Fruit fly (Drosophila melanogaster) whole organism, embryonic: ENCODE measurements around the gene Reg-2.

Experiments
- Ada2b ChIP-seq: fragments of 200-800 bp; sonication (Bioruptor generic); IDR thresholded peaks from 2 replicates; pipeline ENCODE4 v1.3.6; 2022; ENCODE audit warnings: missing biosample characterization, missing genetic modification characterization
- B-H1 ChIP-seq: fragments of 200-800 bp; sonication (Bioruptor generic); IDR thresholded peaks from 3 replicates; pipeline ENCODE4 v1.3.6; 2022; ENCODE audit warnings: missing biosample characterization, missing genetic modification characterization
- B-H2 ChIP-seq: fragments of 200-800 bp; sonication (Bioruptor generic); optimal IDR thresholded peaks from 2 replicates; lab custom pipeline; 2018; ENCODE audit warnings: missing biosample characterization, mild to moderate bottlenecking, missing genetic modification characterization
- C15 ChIP-seq: fragments of 200-800 bp; sonication (Bioruptor generic); IDR thresholded peaks from 3 replicates; pipeline ENCODE4 v1.3.6; 2022; ENCODE audit warnings: missing biosample characterization, missing genetic modification characterization
- CG10209 ChIP-seq: fragments of 200-800 bp; sonication (Bioruptor generic); optimal IDR thresholded peaks from 3 replicates; lab custom pipeline; 2017; ENCODE audit warnings: missing biosample characterization, mild to moderate bottlenecking, missing genetic modification characterization, missing genetic modification reagents
- CG1024 ChIP-seq: fragments of 200-800 bp; sonication (Bioruptor generic); IDR thresholded peaks from 2 replicates; pipeline ENCODE4 v1.3.6; 2022; ENCODE audit warnings: missing biosample characterization, missing genetic modification characterization
- CG10267 ChIP-seq: fragments of 200-800 bp; sonication (Bioruptor generic); optimal IDR thresholded peaks from 2 replicates; lab custom pipeline; 2018; ENCODE audit warnings: missing biosample characterization, mild to moderate bottlenecking, missing genetic modification characterization, moderate library complexity
- CG10366 ChIP-seq: fragments of 200-800 bp; sonication (Bioruptor generic); IDR thresholded peaks from 2 replicates; pipeline ENCODE4 v1.3.6; 2022; ENCODE audit warnings: missing biosample characterization, missing genetic modification characterization
- CG11398 ChIP-seq: fragments of 200-800 bp; sonication (Bioruptor generic); optimal IDR thresholded peaks from 2 replicates; lab custom pipeline; 2016; ENCODE audit warnings: missing biosample characterization, missing genetic modification characterization
- CG11456 ChIP-seq: fragments of 200-800 bp; sonication (Bioruptor generic); IDR thresholded peaks from 3 replicates; pipeline ENCODE4 v1.3.6; 2022; ENCODE audit warnings: missing biosample characterization, missing genetic modification characterization
- CG11560 ChIP-seq: fragments of 200-800 bp; sonication (Bioruptor generic); IDR thresholded peaks from 3 replicates; pipeline ENCODE4 v1.3.6; 2022; ENCODE audit warnings: missing biosample characterization, missing genetic modification characterization
- CG15269 ChIP-seq: fragments of 200-800 bp; sonication (Bioruptor generic); optimal IDR thresholded peaks from 2 replicates; lab custom pipeline; 2018; ENCODE audit warnings: missing biosample characterization, mild to moderate bottlenecking, missing genetic modification characterization, moderate library complexity
- CG1603 ChIP-seq: fragments of 200-800 bp; sonication (Bioruptor generic); optimal IDR thresholded peaks from 2 replicates; lab custom pipeline; 2019; ENCODE audit warnings: missing biosample characterization, mild to moderate bottlenecking, missing genetic modification characterization, moderate library complexity
- CG17359 ChIP-seq: fragments of 200-800 bp; sonication (Bioruptor generic); optimal IDR thresholded peaks from 3 replicates; lab custom pipeline; 2018; ENCODE audit warnings: missing biosample characterization, mild to moderate bottlenecking, missing genetic modification characterization, moderate library complexity
- CG18476 ChIP-seq: fragments of 200-800 bp; sonication (Bioruptor generic); optimal IDR thresholded peaks from 2 replicates; lab custom pipeline; 2016; ENCODE audit warnings: missing biosample characterization, mild to moderate bottlenecking, missing genetic modification characterization
- CG2129 ChIP-seq: fragments of 200-800 bp; sonication (Bioruptor generic); IDR thresholded peaks from 2 replicates; pipeline ENCODE4 v1.3.6; 2022; ENCODE audit warnings: missing biosample characterization, missing genetic modification characterization; ENCODE audit not compliant: partially characterized antibody
- CG31224 ChIP-seq: fragments of 200-800 bp; sonication (Bioruptor generic); IDR thresholded peaks from 2 replicates; pipeline ENCODE4 v1.3.6; 2022; ENCODE audit warnings: missing biosample characterization, missing genetic modification characterization
- CG31365 ChIP-seq: fragments of 200-800 bp; sonication (Bioruptor generic); optimal IDR thresholded peaks from 2 replicates; lab custom pipeline; 2018; ENCODE audit warnings: missing biosample characterization, mild to moderate bottlenecking, missing genetic modification characterization
- CG31441 ChIP-seq: fragments of 200-800 bp; sonication (Bioruptor generic); IDR thresholded peaks from 2 replicates; pipeline ENCODE4 v1.3.6; 2022; ENCODE audit warnings: missing biosample characterization, missing genetic modification characterization
- CG33213 ChIP-seq: fragments of 200-800 bp; sonication (Bioruptor generic); optimal IDR thresholded peaks from 3 replicates; lab custom pipeline; 2016; ENCODE audit warnings: missing biosample characterization, missing genetic modification characterization
- CG4282 ChIP-seq: fragments of 200-800 bp; sonication (Bioruptor generic); optimal IDR thresholded peaks from 2 replicates; lab custom pipeline; 2016; ENCODE audit warnings: missing biosample characterization, missing genetic modification characterization
- CG4328 ChIP-seq: fragments of 200-800 bp; sonication (Bioruptor generic); optimal IDR thresholded peaks from 3 replicates; lab custom pipeline; 2017; ENCODE audit warnings: missing biosample characterization, missing genetic modification reagents, missing genetic modification characterization
- CG4707 ChIP-seq: fragments of 200-800 bp; sonication (Bioruptor generic); optimal IDR thresholded peaks from 2 replicates; lab custom pipeline; 2018; ENCODE audit warnings: missing biosample characterization, mild to moderate bottlenecking, missing genetic modification characterization, moderate library complexity
- CG7372 ChIP-seq: fragments of 200-800 bp; sonication (Bioruptor generic); IDR thresholded peaks from 2 replicates; pipeline ENCODE4 v1.3.6; 2022; ENCODE audit warnings: missing biosample characterization, missing genetic modification characterization
- CG8089 ChIP-seq: fragments of 200-800 bp; sonication (Bioruptor generic); optimal IDR thresholded peaks from 3 replicates; lab custom pipeline; 2016; ENCODE audit warnings: missing biosample characterization, missing genetic modification characterization
- CG8388 ChIP-seq: fragments of 200-800 bp; sonication (Bioruptor generic); optimal IDR thresholded peaks from 2 replicates; lab custom pipeline; 2019; ENCODE audit warnings: missing biosample characterization, mild to moderate bottlenecking, missing genetic modification characterization, moderate library complexity
- CG9727 ChIP-seq: fragments of 200-800 bp; sonication (Bioruptor generic); optimal IDR thresholded peaks from 3 replicates; lab custom pipeline; 2017; ENCODE audit warnings: missing biosample characterization, mild to moderate bottlenecking, missing genetic modification characterization
- CrebB ChIP-seq: fragments of 200-800 bp; sonication (Bioruptor generic); optimal IDR thresholded peaks from 3 replicates; lab custom pipeline; 2018; ENCODE audit warnings: missing biosample characterization, mild to moderate bottlenecking, missing genetic modification characterization
- Ets65A ChIP-seq: fragments of 200-800 bp; sonication (Bioruptor generic); peaks from one replicate; lab custom pipeline; 2016; ENCODE audit warnings: missing biosample characterization, missing genetic modification characterization
- Hmx ChIP-seq: fragments of 200-800 bp; sonication (Bioruptor generic); optimal IDR thresholded peaks from 2 replicates; lab custom pipeline; 2016; ENCODE audit warnings: missing biosample characterization, missing genetic modification characterization
- Sox102F ChIP-seq: fragments of 200-800 bp; sonication (Bioruptor generic); optimal IDR thresholded peaks from 2 replicates; lab custom pipeline; 2018; ENCODE audit warnings: missing biosample characterization, mild to moderate bottlenecking, missing genetic modification characterization, moderate library complexity
- Sry-β ChIP-seq: fragments of 200-800 bp; sonication (Bioruptor generic); optimal IDR thresholded peaks from 2 replicates; lab custom pipeline; 2018; ENCODE audit warnings: missing biosample characterization, mild to moderate bottlenecking, missing genetic modification characterization, moderate library complexity
- ac ChIP-seq: fragments of 200-800 bp; sonication (Bioruptor generic); optimal IDR thresholded peaks from 3 replicates; lab custom pipeline; 2017; ENCODE audit warnings: missing biosample characterization, mild to moderate bottlenecking, missing genetic modification characterization
- al ChIP-seq: fragments of 200-800 bp; sonication (Bioruptor generic); IDR thresholded peaks from 2 replicates; pipeline ENCODE4 v1.3.6; 2022; ENCODE audit warnings: missing biosample characterization, missing genetic modification characterization
- ato ChIP-seq: fragments of 200-800 bp; sonication (Bioruptor generic); IDR thresholded peaks from 2 replicates; pipeline ENCODE4 v1.3.6; 2022; ENCODE audit warnings: missing biosample characterization, missing genetic modification characterization; ENCODE audit not compliant: partially characterized antibody
- az2 ChIP-seq: fragments of 200-800 bp; sonication (Bioruptor generic); optimal IDR thresholded peaks from 3 replicates; lab custom pipeline; 2016; ENCODE audit warnings: missing biosample characterization, missing genetic modification characterization
- crc ChIP-seq: fragments of 200-800 bp; sonication (Bioruptor generic); optimal IDR thresholded peaks from 2 replicates; lab custom pipeline; 2016; ENCODE audit warnings: missing biosample characterization, missing genetic modification characterization
- dysf ChIP-seq: fragments of 200-800 bp; sonication (Bioruptor generic); IDR thresholded peaks from 3 replicates; pipeline ENCODE4 v1.3.6; 2022; ENCODE audit warnings: missing biosample characterization, missing genetic modification characterization
- fru ChIP-seq: fragments of >200 bp; optimal IDR thresholded peaks from 2 replicates; lab custom pipeline; 2017
- gce ChIP-seq: fragments of 200-800 bp; sonication (Bioruptor generic); IDR thresholded peaks from 3 replicates; pipeline ENCODE4 v1.3.6; 2022; ENCODE audit warnings: missing biosample characterization, missing genetic modification characterization
- gcm2 ChIP-seq: fragments of 200-800 bp; sonication (Bioruptor generic); optimal IDR thresholded peaks from 2 replicates; lab custom pipeline; 2016; ENCODE audit warnings: missing biosample characterization, missing genetic modification characterization
- hkb ChIP-seq, 2 experiments: fragments of 200-800 bp in 1 of 2; fragments of >200 bp in 1 of 2; sonication (Bioruptor generic) in 1 of 2; IDR thresholded peaks in 1 of 2; optimal IDR thresholded peaks in 1 of 2; 2 replicates each; pipeline versions ENCODE4 v1.3.6 to Lab custom; 2017 to 2022; ENCODE audit warnings: missing biosample characterization in 1 of 2, missing genetic modification characterization in 1 of 2
- mirr ChIP-seq: fragments of 200-800 bp; sonication (Bioruptor generic); optimal IDR thresholded peaks from 3 replicates; lab custom pipeline; 2018; ENCODE audit warnings: missing biosample characterization, mild to moderate bottlenecking, missing genetic modification characterization
- nerfin-1 ChIP-seq: fragments of 200-800 bp; sonication (Bioruptor generic); optimal IDR thresholded peaks from 3 replicates; lab custom pipeline; 2019; ENCODE audit warnings: missing biosample characterization, mild to moderate bottlenecking, missing genetic modification characterization, moderate library complexity
- psq ChIP-seq: fragments of 200-800 bp; sonication (Bioruptor generic); optimal IDR thresholded peaks from 2 replicates; lab custom pipeline; 2017; ENCODE audit warnings: missing biosample characterization, missing genetic modification characterization
- row ChIP-seq: fragments of 200-800 bp; sonication (Bioruptor generic); IDR thresholded peaks from 3 replicates; pipeline ENCODE4 v1.3.6; 2022; ENCODE audit warnings: missing biosample characterization, missing genetic modification characterization
- tup ChIP-seq: fragments of 200-800 bp; sonication (Bioruptor generic); optimal IDR thresholded peaks from 2 replicates; lab custom pipeline; 2016; ENCODE audit warnings: missing biosample characterization, mild to moderate bottlenecking, missing genetic modification characterization, moderate library complexity
- zen ChIP-seq: fragments of 200-800 bp; sonication (Bioruptor generic); optimal IDR thresholded peaks from 3 replicates; lab custom pipeline; 2018; ENCODE audit warnings: missing biosample characterization, mild to moderate bottlenecking, missing genetic modification characterization, moderate library complexity

Reg-2 gene

dm6 chr3L:611639-612611 lies 5.6 kb upstream of the Reg-2 start (continued):
- TF ChIP-seq Sox102F (GFP tag; lab: Kevin White, UChicago) (peak; percentile 68), hkb (optimal IDR thresholded peaks at IDR 0.05; lab: Kevin White, UChicago) (no peak), hkb (GFP tag; IDR thresholded peaks at IDR 0.05; lab: Robert Waterston, UW) (peak; percentile 65), Hmx (GFP tag; lab: Kevin White, UChicago) (no peak), CG8089 (GFP tag; lab: Kevin White, UChicago) (peak; percentile 65), CG33213 (GFP tag; lab: Kevin White, UChicago) (peak; percentile 41), CG15269 (tag; lab: Kevin White, UChicago) (peak; percentile 85), CG31224 (GFP tag; lab: Robert Waterston, UW) (peak; percentile 69), az2 (GFP tag; lab: Kevin White, UChicago) (peak; percentile 44), CG1024 (GFP tag; lab: Robert Waterston, UW) (peak; percentile 28; the same call in 1 of the 2 replicates), CG10267 (tag; lab: Kevin White, UChicago) (peak; percentile 32), dysf (GFP tag; lab: Robert Waterston, UW) (peak; percentile 84), CG4282 (GFP tag; lab: Kevin White, UChicago) (peak; percentile 43), Ada2b (GFP tag; lab: Robert Waterston, UW) (peak; percentile 68), B-H1 (GFP tag; lab: Robert Waterston, UW) (peak; percentile 62; the same call in 2 of the 3 replicates), CG4707 (GFP tag; lab: Kevin White, UChicago) (peak; percentile 5), CG2129 (GFP tag; lab: Robert Waterston, UW) (no peak), gcm2 (GFP tag; lab: Kevin White, UChicago) (peak; percentile 11), CG11560 (peak; percentile 58; the same call in 1 of the 3 replicates), ac (GFP tag; lab: Kevin White, UChicago) (peak; percentile 32), CG10366 (peak; percentile 44), Ets65A (GFP tag; lab: Kevin White, UChicago) (peak; percentile 96), CG11456 (GFP tag; lab: Robert Waterston, UW) (peak; percentile 89), CG10209 (GFP tag; lab: Kevin White, UChicago) (peak; percentile 72), al (GFP tag; lab: Robert Waterston, UW) (peak; percentile 69), CG4328 (peak; percentile 89), C15 (GFP tag; lab: Robert Waterston, UW) (0 out of 3 replicates have a peak, but pooled peaks have one; percentile 28), CG11398 (GFP tag; lab: Kevin White, UChicago) (peak; percentile 41), gce (peak; percentile 50; the same call in 1 of the 3 replicates), tup (GFP tag; lab: Kevin White, UChicago) (peak; percentile 30), Sry-β (no peak), CG18476 (GFP tag; lab: Kevin White, UChicago) (no peak), B-H2 (GFP tag; lab: Kevin White, UChicago) (peak; percentile 79), mirr (GFP tag; lab: Kevin White, UChicago) (peak; percentile 83), CG17359 (tag; lab: Kevin White, UChicago) (peak; percentile 68), zen (tag; lab: Kevin White, UChicago) (peak; percentile 44), fru (lab: Kevin White, UChicago) (no peak), CG7372 (GFP tag; lab: Robert Waterston, UW) (peak; percentile 69), CG31441 (peak; percentile 71), crc (GFP tag; lab: Kevin White, UChicago) (peak; percentile 3), CG8388 (GFP tag; lab: Kevin White, UChicago) (peak; percentile 16), CG9727 (GFP tag; lab: Kevin White, UChicago) (peak; percentile 68), ato (GFP tag; lab: Robert Waterston, UW) (no peak), psq (GFP tag; lab: Kevin White, UChicago) (no peak), CrebB (tag; lab: Kevin White, UChicago) (peak; percentile 60), nerfin-1 (tag; lab: Kevin White, UChicago) (peak; percentile 33), CG1603 (tag; lab: Kevin White, UChicago) (peak; percentile 77), row (GFP tag; lab: Robert Waterston, UW) (peak; percentile 72), CG31365 (tag; lab: Kevin White, UChicago) (peak; percentile 57)
